Fruit fly (Drosophila melanogaster): ENCODE measurements around the gene CG16762.

Gene CG16762

dm6 chr3L:2475564-2476260 lies at the start of gene CG16762 (continued):
- TF ChIP-seq CG7928 (GFP tag; optimal IDR thresholded peaks at IDR 0.05) (peak; percentile 34), Blimp-1 (GFP tag; optimal IDR thresholded peaks at IDR 0.05) (peak; percentile 83), so (GFP tag; IDR thresholded peaks at IDR 0.05) (0 out of 3 replicates have a peak, but pooled peaks have one; percentile 57), CG15073 (GFP tag; optimal IDR thresholded peaks at IDR 0.05) (no peak), onecut (GFP tag; IDR thresholded peaks at IDR 0.05) (0 out of 2 replicates have a peak, but pooled peaks have one; percentile 14), CG17568 (GFP tag; optimal IDR thresholded peaks at IDR 0.05) (peak; percentile 78), ato (GFP tag; IDR thresholded peaks at IDR 0.05; ENCODE audit: partially characterized antibody) (no peak), CG13123 (GFP tag; optimal IDR thresholded peaks at IDR 0.05) (peak; percentile 41), Lpt (GFP tag; optimal IDR thresholded peaks at IDR 0.05) (no peak), Mad (GFP tag; optimal IDR thresholded peaks at IDR 0.05) (no peak), nerfin-1 (tag; optimal IDR thresholded peaks at IDR 0.05) (peak; percentile 62), Abd-B (GFP tag; optimal IDR thresholded peaks at IDR 0.05) (no peak), lov (optimal IDR thresholded peaks at IDR 0.05) (no peak), lov (GFP tag; IDR thresholded peaks at IDR 0.05) (peak; percentile 15; the same call in 1 of the 3 replicates), Xrp1 (GFP tag; IDR thresholded peaks at IDR 0.05) (peak; percentile 58), CG12236 (GFP tag; optimal IDR thresholded peaks at IDR 0.05) (peak; percentile 76), CG7987 (GFP tag; optimal IDR thresholded peaks at IDR 0.05) (peak; percentile 86), MTF-1 (GFP tag; optimal IDR thresholded peaks at IDR 0.05; ENCODE audit: borderline replicate concordance) (peak; percentile 84), CG9437 (GFP tag; optimal IDR thresholded peaks at IDR 0.05) (no peak), z (GFP tag; IDR thresholded peaks at IDR 0.05) (no peak), CG15269 (tag; optimal IDR thresholded peaks at IDR 0.05) (peak; percentile 11), CG18262 (tag; optimal IDR thresholded peaks at IDR 0.05) (peak; percentile 53), HHEX (GFP tag; optimal IDR thresholded peaks at IDR 0.05) (peak; percentile 71), CG4617 (GFP tag; optimal IDR thresholded peaks at IDR 0.05; ENCODE audit: borderline replicate concordance) (no peak), Ptx1 (GFP tag; IDR thresholded peaks at IDR 0.05) (no peak), CG9727 (GFP tag; optimal IDR thresholded peaks at IDR 0.05) (peak; percentile 65), zfh1 (GFP tag; IDR thresholded peaks at IDR 0.05) (peak; percentile 32; the same call in 1 of the 3 replicates), gfzf (GFP tag; optimal IDR thresholded peaks at IDR 0.05) (no peak), CG9609 (GFP tag; optimal IDR thresholded peaks at IDR 0.05) (peak; percentile 30), eyg (GFP tag; optimal IDR thresholded peaks at IDR 0.05) (peak; percentile 23), CG2712 (tag; optimal IDR thresholded peaks at IDR 0.05) (peak; percentile 43), Ada2b (GFP tag; IDR thresholded peaks at IDR 0.05) (no peak), hbn (GFP tag; IDR thresholded peaks at IDR 0.05; ENCODE audit: partially characterized antibody) (no peak), CG10462 (GFP tag; optimal IDR thresholded peaks at IDR 0.05) (no peak), CG12299 (tag; optimal IDR thresholded peaks at IDR 0.05) (peak; percentile 63), ase (GFP tag; IDR thresholded peaks at IDR 0.05) (no peak), CG1832 (GFP tag; optimal IDR thresholded peaks at IDR 0.05) (no peak), dysf (GFP tag; IDR thresholded peaks at IDR 0.05) (no peak), Hr78 (GFP tag; optimal IDR thresholded peaks at IDR 0.05) (peak in 1 of 2 experiments; percentile 38), maf-S (GFP tag; optimal IDR thresholded peaks at IDR 0.05) (peak; percentile 27), CG10321 (GFP tag; IDR thresholded peaks at IDR 0.05) (no peak), CG31365 (tag; optimal IDR thresholded peaks at IDR 0.05) (peak; percentile 68), Dref (GFP tag; IDR thresholded peaks at IDR 0.05) (no peak), CG30431 (GFP tag; optimal IDR thresholded peaks at IDR 0.05) (peak; percentile 13), vfl (GFP tag; optimal IDR thresholded peaks at IDR 0.05) (no peak), NK7.1 (GFP tag; optimal IDR thresholded peaks at IDR 0.05) (peak; percentile 30), CG12744 (GFP tag; optimal IDR thresholded peaks at IDR 0.05) (no peak), eve (GFP tag; optimal IDR thresholded peaks at IDR 0.05) (no peak), Taf1 (GFP tag; IDR thresholded peaks at IDR 0.05) (no peak), CG1792 (GFP tag; optimal IDR thresholded peaks at IDR 0.05) (peak; percentile 75)
